Fruit fly (Drosophila melanogaster) whole organism, embryonic: Measurements from ENCODE around the gene CG46026.

Experiments
- Abd-B ChIP-seq: fragments of 200-800 bp; sonication (Bioruptor generic); optimal IDR thresholded peaks from 2 replicates; lab custom pipeline; 2018; ENCODE audit warnings: missing biosample characterization, mild to moderate bottlenecking, missing genetic modification characterization, moderate library complexity
- Gug ChIP-seq: fragments of 200-800 bp; sonication (Bioruptor generic); IDR thresholded peaks from 4 replicates; pipeline ENCODE4 v1.3.6; 2022; ENCODE audit warnings: missing biosample characterization, missing genetic modification characterization
- jigr1 ChIP-seq: fragments of 200-800 bp; sonication (Bioruptor generic); IDR thresholded peaks from 3 replicates; pipeline ENCODE4 v1.3.6; 2022; ENCODE audit warnings: missing biosample characterization, missing genetic modification characterization
- trh ChIP-seq: fragments of 200-800 bp; sonication (Bioruptor generic); optimal IDR thresholded peaks from 2 replicates; lab custom pipeline; 2016; ENCODE audit warnings: missing biosample characterization, missing genetic modification characterization

- TF ChIP-seq Gug, result no peak
- no peak for TF ChIP-seq Abd-B
- no peak for TF ChIP-seq jigr1 (GFP tag; lab: Robert Waterston, UW)
- no peak for TF ChIP-seq trh (GFP tag; lab: Kevin White, UChicago)
These were observed 38.0 kb upstream of the CG46026 start, which contains the start of gene Osi11 for dm6 chr3R:6268657-6269056.
